Worm (Caenorhabditis elegans) whole organism, dauer: ENCODE measurements around the gene luc-7L3.

Source experiments
- unc-62 ChIP-seq: sonication (generic microtip); optimal IDR thresholded peaks from 2 replicates; lab custom pipeline; 2017; ENCODE audit warnings: missing biosample characterization, missing genetic modification reagents, missing genetic modification characterization

The luc-7L3 gene

ce11 chrII:97992-98763 is at the start of gene luc-7L3, which contains the start of gene sftb-6:
luc-7L3 (minus strand) TSS chrII:98027.
sftb-6 (plus strand) TSS chrII:98404.
- TF ChIP-seq unc-62, result no peak

- no peak for TF ChIP-seq unc-62
These were observed 49.1 kb upstream of the luc-7L3 start, which contains the start of gene T25D3.4 for ce11 chrII:146933-147332. T25D3.4 (plus strand) TSS chrII:147233.

- no peak for TF ChIP-seq unc-62
These were observed 37.3 kb upstream of the luc-7L3 start, which contains the start of gene K10B4.1 for ce11 chrII:135166-135565. K10B4.1 (plus strand) TSS chrII:135466.

- no peak for TF ChIP-seq unc-62
These were observed 35.9 kb upstream of the luc-7L3 start, which contains the start of gene cwn-1 for ce11 chrII:133548-134275. cwn-1 (minus strand) TSS chrII:133598.

ce11 chrII:129770-130169 is 31.9 kb upstream of the luc-7L3 start:
- TF ChIP-seq unc-62, result no peak

ce11 chrII:128929-129328 is 31.1 kb upstream of the luc-7L3 start, which contains the start of gene srd-3:
srd-3 (minus strand) TSS chrII:129029.
- TF ChIP-seq unc-62, result no peak

- TF ChIP-seq unc-62, result no peak
These were observed 27.1 kb upstream of the luc-7L3 start, which contains the start of gene nmur-2 for ce11 chrII:124904-125303. nmur-2 (minus strand) TSS chrII:125004.

ce11 chrII:122494-122893 is 24.7 kb upstream of the luc-7L3 start:
- TF ChIP-seq unc-62, result no peak

ce11 chrII:122008-122407 is 24.2 kb upstream of the luc-7L3 start:
- no peak for TF ChIP-seq unc-62

- TF ChIP-seq unc-62, result no peak
These were observed 23.3 kb upstream of the luc-7L3 start, which contains the start of gene K10B4.3 for ce11 chrII:121121-121520. K10B4.3 (minus strand) TSS chrII:121221.

ce11 chrII:116916-117315 is 19.1 kb upstream of the luc-7L3 start, which contains the start of gene srt-54:
srt-54 (plus strand) TSS chrII:117216.
- TF ChIP-seq unc-62, result no peak

ce11 chrII:112231-112630 is 14.4 kb upstream of the luc-7L3 start:
- no peak for TF ChIP-seq unc-62

ce11 chrII:111267-111666 is 13.4 kb upstream of the luc-7L3 start, which contains the start of gene C50D2.1:
C50D2.1 (plus strand) TSS chrII:111567.
- TF ChIP-seq unc-62, result no peak

- TF ChIP-seq unc-62, result no peak
These were observed 11.0 kb upstream of the luc-7L3 start, which contains the start of gene C50D2.2 for ce11 chrII:108865-109264. C50D2.2 (plus strand) TSS chrII:109165.

- no peak for TF ChIP-seq unc-62
These were observed 9.9 kb upstream of the luc-7L3 start for ce11 chrII:107703-108102.

- TF ChIP-seq unc-62, result no peak
These were observed 8.1 kb upstream of the luc-7L3 start, which contains the start of gene txt-1 for ce11 chrII:105889-106288. txt-1 (plus strand) TSS chrII:106189.

- TF ChIP-seq unc-62, result no peak
These were observed 7.6 kb upstream of the luc-7L3 start for ce11 chrII:105327-105882.
